Fruit fly (Drosophila melanogaster) whole organism: ENCODE data around the gene SmydA-9.

Experiments used
- CG8478 ChIP-seq: fragments of >200 bp; optimal IDR thresholded peaks from 2 replicates; lab custom pipeline; 2018; ENCODE audit warnings: inconsistent platforms
- Dll ChIP-seq: fragments of >200 bp; optimal IDR thresholded peaks from 2 replicates; lab custom pipeline; 2017
- EcR ChIP-seq, 2 experiments: fragments of >200 bp; optimal IDR thresholded peaks; 2 replicates each; lab custom pipeline; 2017; ENCODE audit warnings: missing biosample characterization in 2 of 2, missing genetic modification characterization in 2 of 2, missing genetic modification reagents in 2 of 2
- pan ChIP-seq: fragments of >200 bp; optimal IDR thresholded peaks from 2 replicates; lab custom pipeline; 2017
- psq ChIP-seq: fragments of >200 bp; optimal IDR thresholded peaks from 2 replicates; lab custom pipeline; 2017
- usp ChIP-seq: fragments of >200 bp; optimal IDR thresholded peaks from 2 replicates; lab custom pipeline; 2017; ENCODE audit warnings: missing biosample characterization, missing genetic modification characterization, mixed read lengths

DNA sequence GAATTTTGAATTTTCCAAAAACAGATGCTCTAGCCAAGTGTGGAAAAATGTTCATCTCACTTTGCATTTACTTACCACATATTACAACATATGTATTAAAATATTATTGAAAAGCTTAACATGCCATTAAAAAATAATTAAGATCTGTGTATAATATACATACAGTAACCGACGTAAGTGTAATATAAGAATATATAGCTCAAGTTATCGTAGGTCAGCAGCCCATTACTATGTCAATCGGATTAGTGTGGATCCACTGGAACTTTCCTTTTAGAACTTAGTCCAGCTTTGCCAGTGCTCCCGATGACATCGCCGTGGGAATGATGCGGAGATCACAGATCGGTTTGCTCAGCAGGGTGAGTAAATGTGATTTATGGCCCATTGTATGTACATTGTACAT lies 3.9 kb upstream of the SmydA-9 start, which contains the start of gene Obp8a:
- no peak for TF ChIP-seq EcR (GFP tag; optimal IDR thresholded peaks at IDR 0.05; lab: Kevin White, UChicago)
- TF ChIP-seq CG8478 (lab: Kevin White, UChicago), result no peak
- TF ChIP-seq pan (lab: Kevin White, UChicago), result no peak
- no peak for TF ChIP-seq usp
- TF ChIP-seq Dll (lab: Kevin White, UChicago), result no peak
- TF ChIP-seq psq (lab: Kevin White, UChicago), result no peak
